Worm (Caenorhabditis elegans): Measurements from ENCODE around the gene Y55F3BR.2.
"Not testable (repeated sequence)": the region's sequence is repeated elsewhere in the genome, so short reads cannot be mapped to it uniquely, and the experiment has no call there.

Y55F3BR.2 gene

ce11 chrIV:874677-875076 lies 15.9 kb downstream of the Y55F3BR.2 start, which contains the start of gene Y55F3BR.1:
Y55F3BR.1 (plus strand) TSS chrIV:874791.
- TF ChIP-seq ama-1 (optimal IDR thresholded peaks at IDR 0.05) (no peak), tbx-11 (GFP tag; IDR thresholded peaks at IDR 0.05) (no peak), ceh-36 (tag; optimal IDR thresholded peaks at IDR 0.05) (no peak), ets-7 (tag; optimal IDR thresholded peaks at IDR 0.05) (no peak), sea-1 (GFP tag; conservative IDR thresholded peaks at IDR 0.05) (no peak), ceh-13 (GFP tag; optimal IDR thresholded peaks at IDR 0.05) (no peak), B0310.2 (tag; optimal IDR thresholded peaks at IDR 0.05) (no peak), hnd-1 (tag; optimal IDR thresholded peaks at IDR 0.05) (no peak), scrt-1 (GFP tag; IDR thresholded peaks at IDR 0.05) (no peak), flt-1 (GFP tag; IDR thresholded peaks at IDR 0.05) (no peak), pes-1 (GFP tag; IDR thresholded peaks at IDR 0.05) (no peak), hmg-4 (GFP tag; optimal IDR thresholded peaks at IDR 0.05) (no peak), hmbx-1 (tag; optimal IDR thresholded peaks at IDR 0.05) (no peak), tra-4 (tag; optimal IDR thresholded peaks at IDR 0.05) (no peak), tbx-37 (GFP tag; conservative IDR thresholded peaks at IDR 0.05) (no peak), F13C5.2 (tag; optimal IDR thresholded peaks at IDR 0.05) (no peak), aly-1 (tag; optimal IDR thresholded peaks at IDR 0.05) (no peak)

ce11 chrIV:878634-879033 lies 19.9 kb downstream of the Y55F3BR.2 start:
- TF ChIP-seq ceh-13 (GFP tag; optimal IDR thresholded peaks at IDR 0.05) (no peak), B0310.2 (tag; optimal IDR thresholded peaks at IDR 0.05) (no peak), hnd-1 (tag; optimal IDR thresholded peaks at IDR 0.05) (no peak), tbx-37 (GFP tag; conservative IDR thresholded peaks at IDR 0.05) (no peak), ceh-36 (tag; optimal IDR thresholded peaks at IDR 0.05) (no peak), flt-1 (GFP tag; IDR thresholded peaks at IDR 0.05) (no peak), tra-4 (tag; optimal IDR thresholded peaks at IDR 0.05) (no peak), sea-1 (GFP tag; conservative IDR thresholded peaks at IDR 0.05) (no peak)

ce11 chrIV:884707-885394 lies 26.1 kb downstream of the Y55F3BR.2 start, which contains the start of gene mak-2:
mak-2 (plus strand) TSS chrIV:885344.
- peak; percentile 64 for TF ChIP-seq F13C5.2 (tag; optimal IDR thresholded peaks at IDR 0.05)
- TF ChIP-seq B0310.2 (tag; optimal IDR thresholded peaks at IDR 0.05), result no peak

ce11 chrIV:904963-905362 lies 46.2 kb downstream of the Y55F3BR.2 start, which contains the start of gene fbxc-12:
fbxc-12 (plus strand) TSS chrIV:905263.
- not testable (repeated sequence) for TF ChIP-seq aly-1 (tag; optimal IDR thresholded peaks at IDR 0.05); pes-1 (GFP tag; IDR thresholded peaks at IDR 0.05); ceh-13 (GFP tag; optimal IDR thresholded peaks at IDR 0.05)

- TF ChIP-seq hnd-1 (tag; optimal IDR thresholded peaks at IDR 0.05), result no peak
- no peak for TF ChIP-seq ceh-36 (tag; optimal IDR thresholded peaks at IDR 0.05)
- no peak for TF ChIP-seq ceh-13 (GFP tag; optimal IDR thresholded peaks at IDR 0.05)
- TF ChIP-seq ets-7 (tag; optimal IDR thresholded peaks at IDR 0.05), result no peak
- no peak for TF ChIP-seq F13C5.2 (tag; optimal IDR thresholded peaks at IDR 0.05)
- TF ChIP-seq hmg-4 (GFP tag; optimal IDR thresholded peaks at IDR 0.05), result no peak
Measured at ce11 chrIV:914856-915255, 56.1 kb downstream of the Y55F3BR.2 start.

- TF ChIP-seq ceh-36 (tag; optimal IDR thresholded peaks at IDR 0.05) (no peak), tbx-37 (GFP tag; conservative IDR thresholded peaks at IDR 0.05) (no peak), pes-1 (GFP tag; IDR thresholded peaks at IDR 0.05) (no peak), ceh-13 (GFP tag; optimal IDR thresholded peaks at IDR 0.05) (no peak), ama-1 (optimal IDR thresholded peaks at IDR 0.05) (no peak), hmbx-1 (tag; optimal IDR thresholded peaks at IDR 0.05) (no peak), B0310.2 (tag; optimal IDR thresholded peaks at IDR 0.05) (no peak), sea-1 (GFP tag; conservative IDR thresholded peaks at IDR 0.05) (no peak), ets-7 (tag; optimal IDR thresholded peaks at IDR 0.05) (no peak), aly-1 (tag; optimal IDR thresholded peaks at IDR 0.05) (no peak), hnd-1 (tag; optimal IDR thresholded peaks at IDR 0.05) (no peak), tbx-11 (GFP tag; IDR thresholded peaks at IDR 0.05) (no peak), tra-4 (tag; optimal IDR thresholded peaks at IDR 0.05) (no peak), hmg-4 (GFP tag; optimal IDR thresholded peaks at IDR 0.05) (no peak), flt-1 (GFP tag; IDR thresholded peaks at IDR 0.05) (no peak)
Measured at ce11 chrIV:917640-918039, 58.9 kb downstream of the Y55F3BR.2 start.

ce11 chrIV:919690-920089 lies 61.0 kb downstream of the Y55F3BR.2 start, which contains the start of gene F58H7.5:
F58H7.5 (plus strand) TSS chrIV:919990.
- TF ChIP-seq ets-7 (tag; optimal IDR thresholded peaks at IDR 0.05), result no peak
- TF ChIP-seq ceh-36 (tag; optimal IDR thresholded peaks at IDR 0.05), result no peak
- TF ChIP-seq ama-1 (optimal IDR thresholded peaks at IDR 0.05), result no peak

All from whole organism, early embryonic.